Worm (Caenorhabditis elegans) whole organism, mixed stage, embryonic: ENCODE measurements around the gene lido-1.

Experiments used
- mab-5 ChIP-seq: fragments of 150-350 bp; optimal IDR thresholded peaks from 2 replicates; lab custom pipeline; 2014; ENCODE audit warnings: missing biosample characterization, missing genetic modification characterization
- unc-39 ChIP-seq: fragments of 150-350 bp; optimal IDR thresholded peaks from 2 replicates; lab custom pipeline; 2014; ENCODE audit warnings: missing biosample characterization, missing genetic modification characterization

ce11 chrX:17115089-17115488 is 18.7 kb upstream of the lido-1 start, which contains the start of gene lido-6:
- TF ChIP-seq mab-5 (tag; lab: Kevin White, UChicago) (no peak), unc-39 (tag; lab: Kevin White, UChicago) (no peak)
